Fruit fly (Drosophila melanogaster) whole organism, wandering third instar larva: ENCODE data around the gene CG32988.

Experiments used
- N ChIP-seq: fragments of >200 bp; optimal IDR thresholded peaks from 2 replicates; lab custom pipeline; 2018; ENCODE audit warnings: missing biosample characterization, missing external identifiers, missing genetic modification characterization
- Sp1 ChIP-seq: fragments of 200-800 bp; sonication (Bioruptor generic); optimal IDR thresholded peaks from 3 replicates; lab custom pipeline; 2019; ENCODE audit warnings: missing biosample characterization, mild to moderate bottlenecking, missing genetic modification characterization, moderate library complexity
- Vsx2 ChIP-seq: fragments of 200-300, 225-300 bp; sonication (Bioruptor generic); optimal IDR thresholded peaks from 2 replicates; lab custom pipeline; 2018; ENCODE audit warnings: missing biosample characterization, missing genetic modification characterization; ENCODE audit not compliant: partially characterized antibody
- br ChIP-seq: fragments of 200-800 bp; sonication (Bioruptor generic); optimal IDR thresholded peaks from 2 replicates; lab custom pipeline; 2016; ENCODE audit warnings: missing biosample characterization, missing genetic modification characterization
- dl ChIP-seq, 2 experiments: fragments of 175-275, 200-275 bp in 1 of 2; fragments of 200-275 bp in 1 of 2; sonication (Bioruptor generic); optimal IDR thresholded peaks; lab custom pipeline; 2018; ENCODE audit warnings: mild to moderate bottlenecking in 2 of 2, missing biosample characterization in 2 of 2, missing genetic modification characterization in 2 of 2, moderate library complexity in 2 of 2; ENCODE audit not compliant: partially characterized antibody in 2 of 2, insufficient read depth in 1 of 2
- h ChIP-seq: fragments of 200-800 bp; sonication (Bioruptor generic); optimal IDR thresholded peaks from 3 replicates; lab custom pipeline; 2016; ENCODE audit warnings: missing biosample characterization, mild to moderate bottlenecking, missing genetic modification characterization
- lola ChIP-seq: fragments of >200 bp; optimal IDR thresholded peaks from 2 replicates; lab custom pipeline; 2017; ENCODE audit warnings: missing biosample characterization, missing genetic modification characterization
- pan ChIP-seq: fragments of >200 bp; optimal IDR thresholded peaks from 2 replicates; lab custom pipeline; 2017
- sage ChIP-seq: fragments of 200-800 bp; sonication (Bioruptor generic); optimal IDR thresholded peaks from 2 replicates; lab custom pipeline; 2016; ENCODE audit warnings: missing biosample characterization, mild to moderate bottlenecking, missing genetic modification characterization

DNA sequence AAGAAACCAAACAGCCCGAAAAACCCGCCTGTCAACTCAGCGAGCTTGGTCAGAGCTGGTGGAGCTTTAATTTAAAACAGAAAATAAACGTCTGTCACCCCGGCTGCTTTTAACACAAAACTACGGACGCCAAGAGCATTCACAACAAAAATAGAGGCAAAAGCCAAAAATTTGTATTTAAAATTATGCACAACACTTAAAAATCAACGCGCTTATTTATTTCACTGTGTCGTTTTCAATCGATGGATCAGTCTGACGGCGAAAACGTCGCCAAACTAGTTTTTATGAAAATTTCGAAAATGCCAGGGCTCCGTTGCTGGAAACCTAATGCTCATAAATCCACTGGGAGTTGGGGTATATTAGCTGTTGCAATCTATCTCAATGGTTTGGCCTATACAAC lies 23.9 kb upstream of the CG32988 start:
- TF ChIP-seq pan (lab: Kevin White, UChicago) (no peak), Sp1 (GFP tag; lab: Kevin White, UChicago) (no peak), br (GFP tag; lab: Kevin White, UChicago) (no peak), N (GFP tag; lab: Kevin White, UChicago) (no peak), Vsx2 (no peak), sage (GFP tag; lab: Kevin White, UChicago) (no peak), lola (GFP tag; lab: Kevin White, UChicago) (no peak), dl (GFP tag; optimal IDR thresholded peaks at IDR 0.05; lab: Kevin White, UChicago; ENCODE audit: insufficient read depth in 1 of 2, partially characterized antibody in 2 of 2) (no peak), h (no peak)
